Worm (Caenorhabditis elegans) whole organism, L4/young adult: ENCODE data around the gene M02E1.3.

ENCODE experiments used
- W03F9.2 ChIP-seq: fragments of 150-350 bp; optimal IDR thresholded peaks from 2 replicates; lab custom pipeline; 2014; ENCODE audit warnings: missing biosample characterization, missing genetic modification characterization
- dao-5 ChIP-seq: sonication (generic microtip); optimal IDR thresholded peaks from 2 replicates; lab custom pipeline; 2016; ENCODE audit warnings: missing genotype, missing genetic modification characterization, moderate library complexity, missing compliant biosample characterization
- him-1 ChIP-seq: sonication (generic microtip); optimal IDR thresholded peaks from 2 replicates; lab custom pipeline; 2016; ENCODE audit warnings: missing genotype, missing genetic modification reagents, missing genetic modification characterization, missing compliant biosample characterization

DNA sequence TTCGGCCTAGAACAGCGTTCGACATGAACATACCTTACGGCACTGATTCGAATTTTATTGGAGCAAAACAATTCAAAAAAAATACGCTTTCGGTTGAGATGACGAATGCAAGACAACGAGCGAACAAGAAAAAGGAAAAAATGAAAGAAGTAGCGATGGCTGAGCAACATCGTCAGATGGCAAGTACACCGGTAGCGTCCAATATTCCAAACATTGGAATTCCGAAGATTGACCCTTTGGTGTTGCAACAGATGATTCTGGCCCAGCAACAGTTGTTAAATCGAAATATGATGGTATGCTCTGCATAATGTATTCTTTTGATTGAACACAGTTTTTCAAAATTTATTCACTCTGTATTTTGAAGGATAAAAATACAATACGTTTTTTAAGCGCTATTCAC, 10.3 kb downstream of the M02E1.3 start:
- TF ChIP-seq him-1 (tag; lab: Kevin White, UChicago) (no peak), W03F9.2 (no peak), dao-5 (tag; lab: Kevin White, UChicago) (no peak)
